Fruit fly (Drosophila melanogaster) whole organism, embryonic: ENCODE results near the gene CG7320.

Source experiments
- Bgb ChIP-seq: fragments of 200-800 bp; sonication (Bioruptor generic); IDR thresholded peaks from 2 replicates; pipeline ENCODE4 v1.3.6; 2022; ENCODE audit warnings: missing biosample characterization, missing genetic modification characterization; ENCODE audit not compliant: partially characterized antibody
- Bteb2 ChIP-seq: fragments of 200-800 bp; sonication (Bioruptor generic); optimal IDR thresholded peaks from 2 replicates; lab custom pipeline; 2016; ENCODE audit warnings: missing biosample characterization, missing genetic modification characterization
- C15 ChIP-seq: fragments of 200-800 bp; sonication (Bioruptor generic); IDR thresholded peaks from 3 replicates; pipeline ENCODE4 v1.3.6; 2022; ENCODE audit warnings: missing biosample characterization, missing genetic modification characterization
- CG10366 ChIP-seq: fragments of 200-800 bp; sonication (Bioruptor generic); IDR thresholded peaks from 2 replicates; pipeline ENCODE4 v1.3.6; 2022; ENCODE audit warnings: missing biosample characterization, missing genetic modification characterization
- CG11504 ChIP-seq: fragments of 200-800 bp; sonication (Bioruptor generic); optimal IDR thresholded peaks from 3 replicates; lab custom pipeline; 2019; ENCODE audit warnings: missing biosample characterization, mild to moderate bottlenecking, missing genetic modification characterization, moderate library complexity
- CG11696 ChIP-seq: fragments of 200-800 bp; sonication (Bioruptor generic); IDR thresholded peaks from 2 replicates; pipeline ENCODE4 v1.3.6; 2022; ENCODE audit warnings: missing biosample characterization, missing genetic modification characterization
- CG12942 ChIP-seq: fragments of 200-800 bp; sonication (Bioruptor generic); optimal IDR thresholded peaks from 3 replicates; lab custom pipeline; 2016; ENCODE audit warnings: missing biosample characterization, missing genetic modification characterization
- CG14014 ChIP-seq: fragments of 200-800 bp; sonication (Bioruptor generic); IDR thresholded peaks from 2 replicates; pipeline ENCODE4 v1.3.6; 2022; ENCODE audit warnings: missing biosample characterization, missing genetic modification characterization
- CG15514 ChIP-seq: fragments of 200-800 bp; sonication (Bioruptor generic); optimal IDR thresholded peaks from 3 replicates; lab custom pipeline; 2017; ENCODE audit warnings: missing biosample characterization, missing genetic modification characterization, mild to moderate bottlenecking, moderate library complexity, missing genetic modification reagents
- CG17361 ChIP-seq: fragments of 200-800 bp; sonication (Bioruptor generic); IDR thresholded peaks from 3 replicates; pipeline ENCODE4 v1.3.6; 2022; ENCODE audit warnings: missing biosample characterization, missing genetic modification characterization
- CG18619 ChIP-seq: fragments of 200-800 bp; sonication (Bioruptor generic); optimal IDR thresholded peaks from 3 replicates; lab custom pipeline; 2017; ENCODE audit warnings: missing biosample characterization, mild to moderate bottlenecking, missing genetic modification characterization
- CG3838 ChIP-seq: fragments of 200-800 bp; sonication (Bioruptor generic); optimal IDR thresholded peaks from 3 replicates; lab custom pipeline; 2016; ENCODE audit warnings: missing biosample characterization, missing genetic modification characterization
- CG4820 ChIP-seq: fragments of 200-800 bp; sonication (Bioruptor generic); optimal IDR thresholded peaks from 3 replicates; lab custom pipeline; 2016; ENCODE audit warnings: missing biosample characterization, missing genetic modification characterization
- CG7745 ChIP-seq: fragments of 200-800 bp; sonication (Bioruptor generic); optimal IDR thresholded peaks from 2 replicates; lab custom pipeline; 2018; ENCODE audit warnings: missing biosample characterization, mild to moderate bottlenecking, missing genetic modification characterization, moderate library complexity
- CG7928 ChIP-seq: fragments of 200-800 bp; sonication (Bioruptor generic); optimal IDR thresholded peaks from 2 replicates; lab custom pipeline; 2017; ENCODE audit warnings: missing biosample characterization, mild to moderate bottlenecking, missing genetic modification characterization
- CG7987 ChIP-seq: fragments of 200-800 bp; sonication (Bioruptor generic); optimal IDR thresholded peaks from 2 replicates; lab custom pipeline; 2018; ENCODE audit warnings: missing biosample characterization, mild to moderate bottlenecking, missing genetic modification characterization, moderate library complexity
- CG8944 ChIP-seq: fragments of 200-800 bp; sonication (Bioruptor generic); optimal IDR thresholded peaks from 3 replicates; lab custom pipeline; 2016; ENCODE audit warnings: missing biosample characterization, missing genetic modification characterization
- H2.0 ChIP-seq: fragments of 200-800 bp; sonication (Bioruptor generic); IDR thresholded peaks from 2 replicates; pipeline ENCODE4 v1.3.6; 2022; ENCODE audit warnings: missing biosample characterization, missing genetic modification characterization
- HLH4C ChIP-seq: fragments of 200-800 bp; sonication (Bioruptor generic); IDR thresholded peaks from 3 replicates; pipeline ENCODE4 v1.3.6; 2022; ENCODE audit warnings: missing biosample characterization, missing genetic modification characterization; ENCODE audit not compliant: partially characterized antibody
- Kr ChIP-seq: fragments of 200-800 bp; sonication (Bioruptor generic); optimal IDR thresholded peaks from 2 replicates; lab custom pipeline; 2017; ENCODE audit warnings: missing biosample characterization, mild to moderate bottlenecking, missing genetic modification characterization
- Lhr ChIP-seq: fragments of 200-800 bp; sonication (Bioruptor generic); optimal IDR thresholded peaks from 3 replicates; lab custom pipeline; 2017; ENCODE audit warnings: mild to moderate bottlenecking, missing biosample characterization, missing genetic modification reagents, missing genetic modification characterization
- Mad ChIP-seq: fragments of 200-800 bp; sonication (Bioruptor generic); optimal IDR thresholded peaks from 2 replicates; lab custom pipeline; 2016; ENCODE audit warnings: missing biosample characterization, missing genetic modification characterization
- Max ChIP-seq: fragments of 200-800 bp; sonication (Bioruptor generic); optimal IDR thresholded peaks from 2 replicates; lab custom pipeline; 2016; ENCODE audit warnings: missing biosample characterization, mild to moderate bottlenecking, missing genetic modification characterization
- NFAT ChIP-seq: fragments of 200-800 bp; sonication (Bioruptor generic); IDR thresholded peaks from 2 replicates; pipeline ENCODE4 v1.3.6; 2022; ENCODE audit warnings: missing biosample characterization, missing genetic modification characterization
- Sox102F ChIP-seq: fragments of 200-800 bp; sonication (Bioruptor generic); optimal IDR thresholded peaks from 2 replicates; lab custom pipeline; 2018; ENCODE audit warnings: missing biosample characterization, mild to moderate bottlenecking, missing genetic modification characterization, moderate library complexity
- Xrp1 ChIP-seq: fragments of 200-800 bp; sonication (Bioruptor generic); IDR thresholded peaks from 2 replicates; pipeline ENCODE4 v1.3.6; 2022; ENCODE audit warnings: missing biosample characterization, missing genetic modification characterization
- amos ChIP-seq: fragments of 200-800 bp; sonication (Bioruptor generic); IDR thresholded peaks from 2 replicates; pipeline ENCODE4 v1.3.6; 2022; ENCODE audit warnings: missing biosample characterization, missing genetic modification characterization; ENCODE audit not compliant: partially characterized antibody
- ase ChIP-seq: fragments of 200-800 bp; sonication (Bioruptor generic); IDR thresholded peaks from 3 replicates; pipeline ENCODE4 v1.3.6; 2022; ENCODE audit warnings: missing biosample characterization, missing genetic modification characterization
- az2 ChIP-seq: fragments of 200-800 bp; sonication (Bioruptor generic); optimal IDR thresholded peaks from 3 replicates; lab custom pipeline; 2016; ENCODE audit warnings: missing biosample characterization, missing genetic modification characterization
- cg ChIP-seq: fragments of 200-800 bp; sonication (Bioruptor generic); optimal IDR thresholded peaks from 3 replicates; lab custom pipeline; 2019; ENCODE audit warnings: missing biosample characterization, mild to moderate bottlenecking, missing genetic modification characterization, moderate library complexity
- corto ChIP-seq: fragments of 200-800 bp; sonication (Bioruptor generic); optimal IDR thresholded peaks from 2 replicates; lab custom pipeline; 2016; ENCODE audit warnings: missing biosample characterization, mild to moderate bottlenecking, missing genetic modification characterization, moderate library complexity
- dmrt99B ChIP-seq: fragments of 200-800 bp; sonication (Bioruptor generic); optimal IDR thresholded peaks from 2 replicates; lab custom pipeline; 2018; ENCODE audit warnings: missing biosample characterization, mild to moderate bottlenecking, missing genetic modification characterization, moderate library complexity
- en ChIP-seq: fragments of 200-800 bp; sonication (Bioruptor generic); optimal IDR thresholded peaks from 2 replicates; lab custom pipeline; 2016; ENCODE audit warnings: missing biosample characterization, missing genetic modification characterization
- exex ChIP-seq: fragments of 200-800 bp; sonication (Bioruptor generic); optimal IDR thresholded peaks from 4 replicates; lab custom pipeline; 2018; ENCODE audit warnings: missing biosample characterization, mild to moderate bottlenecking, missing genetic modification characterization, moderate library complexity
- eyg ChIP-seq: fragments of 200-800 bp; sonication (Bioruptor generic); optimal IDR thresholded peaks from 3 replicates; lab custom pipeline; 2016; ENCODE audit warnings: missing biosample characterization, missing genetic modification characterization
- fd102C ChIP-seq: fragments of 200-800 bp; sonication (Bioruptor generic); optimal IDR thresholded peaks from 2 replicates; lab custom pipeline; 2018; ENCODE audit warnings: missing biosample characterization, mild to moderate bottlenecking, missing genetic modification characterization, moderate library complexity
- fd96Cb ChIP-seq: fragments of 200-800 bp; sonication (Bioruptor generic); optimal IDR thresholded peaks from 2 replicates; lab custom pipeline; 2018; ENCODE audit warnings: missing biosample characterization, mild to moderate bottlenecking, missing genetic modification characterization, moderate library complexity
- her ChIP-seq: fragments of 200-800 bp; sonication (Bioruptor generic); optimal IDR thresholded peaks from 2 replicates; lab custom pipeline; 2016; ENCODE audit warnings: missing biosample characterization, missing genetic modification characterization
- kah ChIP-seq: fragments of 200-800 bp; sonication (Bioruptor generic); optimal IDR thresholded peaks from 2 replicates; lab custom pipeline; 2018; ENCODE audit warnings: missing biosample characterization, mild to moderate bottlenecking, missing genetic modification characterization
- ken ChIP-seq: fragments of 200-800 bp; sonication (Bioruptor generic); IDR thresholded peaks from 3 replicates; pipeline ENCODE4 v1.3.6; 2022; ENCODE audit warnings: missing biosample characterization, missing genetic modification characterization
- knrl ChIP-seq: fragments of 200-800 bp; sonication (Bioruptor generic); IDR thresholded peaks from 3 replicates; pipeline ENCODE4 v1.3.6; 2022; ENCODE audit warnings: missing biosample characterization, missing genetic modification characterization; ENCODE audit not compliant: partially characterized antibody
- luna ChIP-seq: fragments of 200-800 bp; sonication (Bioruptor generic); optimal IDR thresholded peaks from 2 replicates; lab custom pipeline; 2016; ENCODE audit warnings: missing biosample characterization, missing genetic modification characterization
- mld ChIP-seq: fragments of 200-800 bp; sonication (Bioruptor generic); IDR thresholded peaks from 3 replicates; pipeline ENCODE4 v1.3.6; 2022; ENCODE audit warnings: missing biosample characterization, missing genetic modification characterization; ENCODE audit not compliant: partially characterized antibody
- ranshi ChIP-seq: fragments of 200-800 bp; sonication (Bioruptor generic); IDR thresholded peaks from 2 replicates; pipeline ENCODE4 v1.3.6; 2022; ENCODE audit warnings: missing biosample characterization, missing genetic modification characterization
- seq ChIP-seq: fragments of 200-800 bp; sonication (Bioruptor generic); IDR thresholded peaks from 2 replicates; pipeline ENCODE4 v1.3.6; 2022; ENCODE audit warnings: missing biosample characterization, missing genetic modification characterization
- shn ChIP-seq: fragments of 200-800 bp; sonication (Bioruptor generic); optimal IDR thresholded peaks from 3 replicates; lab custom pipeline; 2016; ENCODE audit warnings: missing biosample characterization, missing genetic modification characterization
- slbo ChIP-seq: fragments of 200-800 bp; sonication (Bioruptor generic); IDR thresholded peaks from 2 replicates; pipeline ENCODE4 v1.3.6; 2022; ENCODE audit warnings: missing biosample characterization, missing genetic modification characterization
- slou ChIP-seq: fragments of 200-800 bp; sonication (Bioruptor generic); optimal IDR thresholded peaks from 3 replicates; lab custom pipeline; 2016; ENCODE audit warnings: missing biosample characterization, missing genetic modification characterization
- sna ChIP-seq: fragments of 200-800 bp; sonication (Bioruptor generic); IDR thresholded peaks from 2 replicates; pipeline ENCODE4 v1.3.6; 2022; ENCODE audit warnings: missing biosample characterization, missing genetic modification characterization; ENCODE audit not compliant: partially characterized antibody
- sqz ChIP-seq: fragments of 200-800 bp; sonication (Bioruptor generic); optimal IDR thresholded peaks from 3 replicates; lab custom pipeline; 2018; ENCODE audit warnings: missing biosample characterization, mild to moderate bottlenecking, missing genetic modification characterization
- ssp ChIP-seq: fragments of 200-800 bp; sonication (Bioruptor generic); IDR thresholded peaks from 2 replicates; pipeline ENCODE4 v1.3.6; 2022; ENCODE audit warnings: missing biosample characterization, missing genetic modification characterization

CG7320 gene

DNA sequence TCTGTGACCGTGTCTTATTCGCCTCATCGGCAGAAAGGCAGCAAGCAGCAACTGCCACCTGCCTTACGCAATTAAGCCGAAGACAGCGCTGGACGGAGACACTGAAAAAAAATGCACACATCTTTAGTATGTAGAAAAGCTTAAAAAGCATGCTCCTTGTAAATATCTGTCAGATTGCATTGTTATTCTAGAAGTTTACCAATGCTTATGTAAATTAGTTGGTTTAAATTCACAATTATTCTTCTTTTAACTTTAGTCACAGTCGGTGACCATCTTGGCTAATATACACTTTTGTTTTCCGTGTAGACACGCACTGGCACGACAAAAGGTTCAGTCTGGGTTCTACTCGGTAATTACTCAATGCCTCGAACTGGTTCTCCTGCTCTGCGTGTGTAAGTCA lies 14.4 kb downstream of the CG7320 start (continued):
- peak; percentile 16 for TF ChIP-seq dmrt99B
- no peak for TF ChIP-seq Kr (GFP tag; lab: Kevin White, UChicago)
- TF ChIP-seq slou (GFP tag; lab: Kevin White, UChicago) = no peak
- TF ChIP-seq H2.0 (GFP tag; lab: Robert Waterston, UW) = no peak
- TF ChIP-seq kah = no peak
- peak; percentile 6 for TF ChIP-seq eyg (GFP tag; lab: Kevin White, UChicago)
- TF ChIP-seq sna (GFP tag; lab: Robert Waterston, UW) = no peak
- no peak for TF ChIP-seq CG10366 (GFP tag; lab: Robert Waterston, UW)
- peak; percentile 33 for TF ChIP-seq shn (GFP tag; lab: Kevin White, UChicago)
- TF ChIP-seq CG8944 = no peak
- TF ChIP-seq ase (GFP tag; lab: Robert Waterston, UW) = no peak
- no peak for TF ChIP-seq CG7987 (GFP tag; lab: Kevin White, UChicago)
- no peak for TF ChIP-seq sqz (GFP tag; lab: Kevin White, UChicago)
- no peak for TF ChIP-seq Bgb (GFP tag; lab: Robert Waterston, UW)
- TF ChIP-seq CG3838 (GFP tag; lab: Kevin White, UChicago) = no peak
- no peak for TF ChIP-seq CG15514 (GFP tag; lab: Kevin White, UChicago)
- TF ChIP-seq Max (GFP tag; lab: Kevin White, UChicago) = no peak
- no peak for TF ChIP-seq amos (GFP tag; lab: Robert Waterston, UW)
- no peak for TF ChIP-seq slbo (GFP tag; lab: Robert Waterston, UW)
- TF ChIP-seq CG11504 (tag; lab: Kevin White, UChicago) = peak; percentile 50
- peak; percentile 41 for TF ChIP-seq corto
- TF ChIP-seq Xrp1 (GFP tag; lab: Robert Waterston, UW) = peak; percentile 79
- TF ChIP-seq CG17361 = peak; percentile 58; the same call in 2 of the 3 replicates
- no peak for TF ChIP-seq luna
- no peak for TF ChIP-seq ken (GFP tag; lab: Robert Waterston, UW)
- peak; percentile 55 for TF ChIP-seq CG7745 (tag; lab: Kevin White, UChicago)
- TF ChIP-seq mld = no peak
- no peak for TF ChIP-seq exex (tag; lab: Kevin White, UChicago)
- peak; percentile 24 for TF ChIP-seq her (GFP tag; lab: Kevin White, UChicago)
- no peak for TF ChIP-seq knrl
- TF ChIP-seq Mad (GFP tag; lab: Kevin White, UChicago) = no peak
- peak; percentile 37 for TF ChIP-seq fd96Cb (tag; lab: Kevin White, UChicago)
- TF ChIP-seq ssp (GFP tag; lab: Robert Waterston, UW) = no peak
- no peak for TF ChIP-seq cg (GFP tag; lab: Kevin White, UChicago)
- TF ChIP-seq CG12942 = no peak
- TF ChIP-seq NFAT = no peak
- no peak for TF ChIP-seq C15 (GFP tag; lab: Robert Waterston, UW)
- TF ChIP-seq en (GFP tag; lab: Kevin White, UChicago) = no peak
- no peak for TF ChIP-seq seq (GFP tag; lab: Robert Waterston, UW)
- peak; percentile 41 for TF ChIP-seq CG4820 (GFP tag; lab: Kevin White, UChicago)
- TF ChIP-seq CG14014 (GFP tag; lab: Robert Waterston, UW) = 0 out of 2 replicates have a peak, but pooled peaks have one; percentile 28
- no peak for TF ChIP-seq Lhr (GFP tag; lab: Kevin White, UChicago)
- peak; percentile 10 for TF ChIP-seq CG18619
- TF ChIP-seq HLH4C (GFP tag; lab: Robert Waterston, UW) = no peak
- TF ChIP-seq fd102C (GFP tag; lab: Kevin White, UChicago) = no peak
- TF ChIP-seq CG7928 (GFP tag; lab: Kevin White, UChicago) = no peak
- TF ChIP-seq ranshi (GFP tag; lab: Robert Waterston, UW) = peak; percentile 47; the same call in 1 of the 2 replicates
- TF ChIP-seq Sox102F (GFP tag; lab: Kevin White, UChicago) = peak; percentile 31
- TF ChIP-seq az2 (GFP tag; lab: Kevin White, UChicago) = peak; percentile 30
- no peak for TF ChIP-seq CG11696
- no peak for TF ChIP-seq Bteb2 (GFP tag; lab: Kevin White, UChicago)
